Fruit fly (Drosophila melanogaster) whole organism, embryonic: ENCODE results near the gene Tengl1.
A peak's percentile ranks its signal among the peaks of the same experiment; 100 is the strongest.

Experiments used
- Adf1 ChIP-seq: fragments of 200-800 bp; sonication (Bioruptor generic); IDR thresholded peaks from 2 replicates; pipeline ENCODE4 v1.3.6; 2022; ENCODE audit warnings: missing biosample characterization, missing genetic modification characterization
- Bteb2 ChIP-seq: fragments of 200-800 bp; sonication (Bioruptor generic); optimal IDR thresholded peaks from 2 replicates; lab custom pipeline; 2016; ENCODE audit warnings: missing biosample characterization, missing genetic modification characterization
- CG10147 ChIP-seq: fragments of 200-800 bp; sonication (Bioruptor generic); optimal IDR thresholded peaks from 2 replicates; lab custom pipeline; 2019; ENCODE audit warnings: missing biosample characterization, mild to moderate bottlenecking, missing genetic modification characterization, moderate library complexity
- CG10209 ChIP-seq: fragments of 200-800 bp; sonication (Bioruptor generic); optimal IDR thresholded peaks from 3 replicates; lab custom pipeline; 2017; ENCODE audit warnings: missing biosample characterization, mild to moderate bottlenecking, missing genetic modification characterization, missing genetic modification reagents
- CG10366 ChIP-seq: fragments of 200-800 bp; sonication (Bioruptor generic); IDR thresholded peaks from 2 replicates; pipeline ENCODE4 v1.3.6; 2022; ENCODE audit warnings: missing biosample characterization, missing genetic modification characterization
- CG11456 ChIP-seq: fragments of 200-800 bp; sonication (Bioruptor generic); IDR thresholded peaks from 3 replicates; pipeline ENCODE4 v1.3.6; 2022; ENCODE audit warnings: missing biosample characterization, missing genetic modification characterization
- CG12155 ChIP-seq: fragments of 200-800 bp; sonication (Bioruptor generic); optimal IDR thresholded peaks from 3 replicates; lab custom pipeline; 2016; ENCODE audit warnings: missing biosample characterization, missing genetic modification characterization
- CG14965 ChIP-seq: fragments of 200-800 bp; sonication (Bioruptor generic); optimal IDR thresholded peaks from 2 replicates; lab custom pipeline; 2016; ENCODE audit warnings: missing biosample characterization, missing genetic modification characterization, borderline replicate concordance
- CG15269 ChIP-seq: fragments of 200-800 bp; sonication (Bioruptor generic); optimal IDR thresholded peaks from 2 replicates; lab custom pipeline; 2018; ENCODE audit warnings: missing biosample characterization, mild to moderate bottlenecking, missing genetic modification characterization, moderate library complexity
- CG15601 ChIP-seq: fragments of 200-800 bp; sonication (Bioruptor generic); optimal IDR thresholded peaks from 3 replicates; lab custom pipeline; 2019; ENCODE audit warnings: missing biosample characterization, mild to moderate bottlenecking, missing genetic modification characterization, moderate library complexity
- CG16779 ChIP-seq: fragments of 200-800 bp; sonication (Bioruptor generic); IDR thresholded peaks from 2 replicates; pipeline ENCODE4 v1.3.6; 2022; ENCODE audit warnings: missing biosample characterization, missing genetic modification characterization
- CG17361 ChIP-seq: fragments of 200-800 bp; sonication (Bioruptor generic); IDR thresholded peaks from 3 replicates; pipeline ENCODE4 v1.3.6; 2022; ENCODE audit warnings: missing biosample characterization, missing genetic modification characterization
- CG17568 ChIP-seq: fragments of 200-800 bp; sonication (Bioruptor generic); optimal IDR thresholded peaks from 2 replicates; lab custom pipeline; 2018; ENCODE audit warnings: missing biosample characterization, mild to moderate bottlenecking, missing genetic modification characterization, moderate library complexity
- CG17829 ChIP-seq: fragments of 200-800 bp; optimal IDR thresholded peaks from 2 replicates; lab custom pipeline; 2019; ENCODE audit warnings: missing biosample characterization, mild to moderate bottlenecking, missing genetic modification characterization, moderate library complexity
- CG18262 ChIP-seq: fragments of 200-800 bp; optimal IDR thresholded peaks from 3 replicates; lab custom pipeline; 2019; ENCODE audit warnings: missing biosample characterization, mild to moderate bottlenecking, missing genetic modification characterization, moderate library complexity
- CG2116 ChIP-seq: fragments of 200-800 bp; sonication (Bioruptor generic); optimal IDR thresholded peaks from 3 replicates; lab custom pipeline; 2018; ENCODE audit warnings: missing biosample characterization, mild to moderate bottlenecking, missing genetic modification characterization
- CG2678 ChIP-seq: fragments of 200-800 bp; sonication (Bioruptor generic); optimal IDR thresholded peaks from 3 replicates; lab custom pipeline; 2019; ENCODE audit warnings: missing biosample characterization, mild to moderate bottlenecking, missing genetic modification characterization, moderate library complexity
- CG30403 ChIP-seq: fragments of 200-800 bp; sonication (Bioruptor generic); optimal IDR thresholded peaks from 3 replicates; lab custom pipeline; 2016; ENCODE audit warnings: missing biosample characterization, missing genetic modification characterization
- CG30431 ChIP-seq: fragments of 200-800 bp; sonication (Bioruptor generic); optimal IDR thresholded peaks from 2 replicates; lab custom pipeline; 2017; ENCODE audit warnings: missing biosample characterization, missing genetic modification characterization
- CG34224 ChIP-seq: fragments of 200-800 bp; sonication (Bioruptor generic); IDR thresholded peaks from 3 replicates; pipeline ENCODE4 v1.3.6; 2022; ENCODE audit warnings: missing biosample characterization, missing genetic modification characterization; ENCODE audit not compliant: partially characterized antibody
- CG34376 ChIP-seq: fragments of 200-800 bp; sonication (Bioruptor generic); optimal IDR thresholded peaks from 2 replicates; lab custom pipeline; 2018; ENCODE audit warnings: missing biosample characterization, mild to moderate bottlenecking, missing genetic modification characterization
- CG43689 ChIP-seq: fragments of 200-800 bp; sonication (Bioruptor generic); IDR thresholded peaks from 2 replicates; pipeline ENCODE4 v1.3.6; 2022; ENCODE audit warnings: missing biosample characterization, missing genetic modification characterization
- CG4617 ChIP-seq: fragments of 200-800 bp; sonication (Bioruptor generic); optimal IDR thresholded peaks from 3 replicates; lab custom pipeline; 2016; ENCODE audit warnings: missing biosample characterization, missing genetic modification characterization, borderline replicate concordance
- CG5180 ChIP-seq: fragments of 200-800 bp; sonication (Bioruptor generic); optimal IDR thresholded peaks from 3 replicates; lab custom pipeline; 2017; ENCODE audit warnings: missing biosample characterization, missing genetic modification characterization, mild to moderate bottlenecking, moderate library complexity, missing genetic modification reagents
- CG6683 ChIP-seq: fragments of 200-800 bp; sonication (Bioruptor generic); optimal IDR thresholded peaks from 2 replicates; lab custom pipeline; 2017; ENCODE audit warnings: missing biosample characterization, mild to moderate bottlenecking, missing genetic modification characterization, missing genetic modification reagents
- CG6791 ChIP-seq: fragments of 200-800 bp; sonication (Bioruptor generic); IDR thresholded peaks from 3 replicates; pipeline ENCODE4 v1.3.6; 2022; ENCODE audit warnings: missing biosample characterization, missing genetic modification characterization; ENCODE audit not compliant: partially characterized antibody
- CTCF ChIP-seq: fragments of 200-800 bp; sonication (Bioruptor generic); optimal IDR thresholded peaks from 2 replicates; lab custom pipeline; 2017; ENCODE audit warnings: missing biosample characterization, mild to moderate bottlenecking, missing genetic modification characterization, moderate library complexity
- Chrac-16 ChIP-seq: fragments of 200-800 bp; sonication (Bioruptor generic); optimal IDR thresholded peaks from 3 replicates; lab custom pipeline; 2016; ENCODE audit warnings: missing biosample characterization, missing genetic modification characterization
- Dll ChIP-seq: fragments of 200-800 bp; sonication (Bioruptor generic); IDR thresholded peaks from 4 replicates; pipeline ENCODE4 v1.3.6; 2022; ENCODE audit warnings: missing biosample characterization, missing genetic modification characterization; ENCODE audit not compliant: partially characterized antibody
- Doc3 ChIP-seq: fragments of 200-800 bp; sonication (Bioruptor generic); IDR thresholded peaks from 3 replicates; pipeline ENCODE4 v1.3.6; 2022; ENCODE audit warnings: missing biosample characterization, missing genetic modification characterization; ENCODE audit not compliant: partially characterized antibody
- E2f2 ChIP-seq: fragments of 200-800 bp; sonication (Bioruptor generic); IDR thresholded peaks from 2 replicates; pipeline ENCODE4 v1.3.6; 2022; ENCODE audit warnings: missing biosample characterization, missing genetic modification characterization
- Fer3 ChIP-seq: fragments of 200-800 bp; sonication (Bioruptor generic); optimal IDR thresholded peaks from 2 replicates; lab custom pipeline; 2018; ENCODE audit warnings: missing biosample characterization, mild to moderate bottlenecking, missing genetic modification characterization, moderate library complexity
- HHEX ChIP-seq: fragments of 200-800 bp; sonication (Bioruptor generic); optimal IDR thresholded peaks from 3 replicates; lab custom pipeline; 2017; ENCODE audit warnings: missing biosample characterization, mild to moderate bottlenecking, missing genetic modification characterization, missing genetic modification reagents
- Lpt ChIP-seq: fragments of >200 bp; optimal IDR thresholded peaks from 2 replicates; lab custom pipeline; 2018; ENCODE audit warnings: missing biosample characterization, missing genetic modification characterization
- MBD-R2 ChIP-seq: fragments of 200-800 bp; sonication (Bioruptor generic); IDR thresholded peaks from 2 replicates; pipeline ENCODE4 v1.3.6; 2022; ENCODE audit warnings: missing biosample characterization, missing genetic modification characterization
- Med ChIP-seq: fragments of 200-800 bp; sonication (Bioruptor generic); peaks from one replicate; lab custom pipeline; 2016; ENCODE audit warnings: missing biosample characterization, missing genetic modification characterization, mild to moderate bottlenecking, inconsistent platforms, moderate library complexity
- NC2α ChIP-seq: fragments of 200-800 bp; sonication (Bioruptor generic); optimal IDR thresholded peaks from 2 replicates; lab custom pipeline; 2016; ENCODE audit warnings: missing biosample characterization, missing genetic modification characterization
- bbx ChIP-seq: fragments of 200-800 bp; sonication (Bioruptor generic); IDR thresholded peaks from 2 replicates; pipeline ENCODE4 v1.3.6; 2022; ENCODE audit warnings: missing biosample characterization, missing genetic modification characterization; ENCODE audit not compliant: partially characterized antibody
- bowl ChIP-seq: fragments of 200-800 bp; sonication (Bioruptor generic); IDR thresholded peaks from 2 replicates; pipeline ENCODE4 v1.3.6; 2022; ENCODE audit warnings: missing biosample characterization, missing genetic modification characterization
- da ChIP-seq: fragments of 200-800 bp; sonication (Bioruptor generic); optimal IDR thresholded peaks from 2 replicates; lab custom pipeline; 2016; ENCODE audit warnings: missing biosample characterization, missing genetic modification characterization
- dmrt11E ChIP-seq: fragments of 200-800 bp; sonication (Bioruptor generic); optimal IDR thresholded peaks from 3 replicates; lab custom pipeline; 2018; ENCODE audit warnings: missing biosample characterization, mild to moderate bottlenecking, missing genetic modification characterization, moderate library complexity
- esg ChIP-seq: fragments of 200-800 bp; sonication (Bioruptor generic); conservative IDR thresholded peaks from 2 replicates; pipeline ENCODE4 v1.3.6; 2022; ENCODE audit warnings: missing biosample characterization, missing genetic modification characterization
- gsb-n ChIP-seq: fragments of 200-800 bp; sonication (Bioruptor generic); optimal IDR thresholded peaks from 3 replicates; lab custom pipeline; 2018; ENCODE audit warnings: missing biosample characterization, mild to moderate bottlenecking, missing genetic modification characterization
- lov ChIP-seq, 2 experiments: fragments of 200-800 bp in 1 of 2; fragments of >200 bp in 1 of 2; sonication (Bioruptor generic) in 1 of 2; IDR thresholded peaks in 1 of 2; optimal IDR thresholded peaks in 1 of 2; 2 replicates in 1 of 2; 3 replicates in 1 of 2; pipeline versions ENCODE4 v1.3.6 to Lab custom; 2017 to 2022; ENCODE audit warnings: missing biosample characterization in 1 of 2, missing genetic modification characterization in 1 of 2
- oc ChIP-seq: fragments of 200-800 bp; sonication (Bioruptor generic); optimal IDR thresholded peaks from 2 replicates; lab custom pipeline; 2018; ENCODE audit warnings: missing biosample characterization, mild to moderate bottlenecking, missing genetic modification characterization, moderate library complexity
- onecut ChIP-seq: fragments of 200-800 bp; sonication (Bioruptor generic); IDR thresholded peaks from 2 replicates; pipeline ENCODE4 v1.3.6; 2022; ENCODE audit warnings: missing biosample characterization, missing genetic modification characterization
- pzg ChIP-seq: fragments of 200-800 bp; sonication (Bioruptor generic); optimal IDR thresholded peaks from 3 replicates; lab custom pipeline; 2018; ENCODE audit warnings: missing biosample characterization, mild to moderate bottlenecking, missing genetic modification characterization, moderate library complexity
- sima ChIP-seq: fragments of 200-800 bp; sonication (Bioruptor generic); optimal IDR thresholded peaks from 2 replicates; lab custom pipeline; 2016; ENCODE audit warnings: missing biosample characterization, missing genetic modification characterization
- ssp ChIP-seq: fragments of 200-800 bp; sonication (Bioruptor generic); IDR thresholded peaks from 2 replicates; pipeline ENCODE4 v1.3.6; 2022; ENCODE audit warnings: missing biosample characterization, missing genetic modification characterization
- tio ChIP-seq: fragments of 200-800 bp; sonication (Bioruptor generic); optimal IDR thresholded peaks from 2 replicates; lab custom pipeline; 2017; ENCODE audit warnings: missing biosample characterization, missing genetic modification characterization, inconsistent platforms
- zfh1 ChIP-seq: fragments of 200-800 bp; sonication (Bioruptor generic); IDR thresholded peaks from 3 replicates; pipeline ENCODE4 v1.3.6; 2022; ENCODE audit warnings: missing biosample characterization, missing genetic modification characterization

Tengl1 gene

dm6 chr2L:2216065-2216464 is 24.3 kb downstream of the Tengl1 start, which contains the start of gene daed:
daed (minus strand) TSS chr2L:2216311.
- TF ChIP-seq oc (tag; lab: Kevin White, UChicago): no peak
- TF ChIP-seq dmrt11E (tag; lab: Kevin White, UChicago): no peak
- TF ChIP-seq Doc3 (GFP tag; lab: Robert Waterston, UW): no peak
- TF ChIP-seq CG15601 (tag; lab: Kevin White, UChicago): no peak
- TF ChIP-seq CG6683: no peak
- no peak for TF ChIP-seq CG5180 (GFP tag; lab: Kevin White, UChicago)
- TF ChIP-seq Med (GFP tag; lab: Kevin White, UChicago): peak; percentile 79
- TF ChIP-seq gsb-n (tag; lab: Kevin White, UChicago): peak; percentile 69
- no peak for TF ChIP-seq tio
- TF ChIP-seq MBD-R2 (GFP tag; lab: Robert Waterston, UW): peak; percentile 74
- TF ChIP-seq CG30403 (GFP tag; lab: Kevin White, UChicago): no peak
- TF ChIP-seq E2f2 (GFP tag; lab: Robert Waterston, UW): peak; percentile 25; the same call in 1 of the 2 replicates
- TF ChIP-seq Lpt (GFP tag; lab: Kevin White, UChicago): no peak
- TF ChIP-seq CG30431 (GFP tag; lab: Kevin White, UChicago): no peak
- no peak for TF ChIP-seq onecut (GFP tag; lab: Robert Waterston, UW)
- no peak for TF ChIP-seq Fer3 (tag; lab: Kevin White, UChicago)
- TF ChIP-seq ssp (GFP tag; lab: Robert Waterston, UW): no peak
- no peak for TF ChIP-seq CG10147 (GFP tag; lab: Kevin White, UChicago)
- no peak for TF ChIP-seq da (GFP tag; lab: Kevin White, UChicago)
- TF ChIP-seq CG34224 (GFP tag; lab: Robert Waterston, UW): 0 out of 3 replicates have a peak, but pooled peaks have one; percentile 28
- TF ChIP-seq CG43689: no peak
- TF ChIP-seq CG18262 (tag; lab: Kevin White, UChicago): no peak
- TF ChIP-seq esg (GFP tag; lab: Robert Waterston, UW): no peak
- TF ChIP-seq NC2α (GFP tag; lab: Kevin White, UChicago): no peak
- TF ChIP-seq CG10366 (GFP tag; lab: Robert Waterston, UW): no peak
- TF ChIP-seq lov (optimal IDR thresholded peaks at IDR 0.05; lab: Kevin White, UChicago): no peak
- TF ChIP-seq lov (GFP tag; IDR thresholded peaks at IDR 0.05; lab: Robert Waterston, UW): no peak
- peak; percentile 30 for TF ChIP-seq pzg
- TF ChIP-seq Adf1 (GFP tag; lab: Robert Waterston, UW): peak; percentile 22; the same call in 1 of the 2 replicates
- 0 out of 4 replicates have a peak, but pooled peaks have one; percentile 33 for TF ChIP-seq Dll (GFP tag; lab: Robert Waterston, UW)
- TF ChIP-seq CTCF (GFP tag; lab: Kevin White, UChicago): no peak
- no peak for TF ChIP-seq CG2116 (GFP tag; lab: Kevin White, UChicago)
- peak; percentile 29 for TF ChIP-seq CG4617 (GFP tag; lab: Kevin White, UChicago)
- TF ChIP-seq bowl (GFP tag; lab: Robert Waterston, UW): no peak
- no peak for TF ChIP-seq CG17361 (GFP tag; lab: Robert Waterston, UW)
- no peak for TF ChIP-seq bbx (GFP tag; lab: Robert Waterston, UW)
- TF ChIP-seq CG11456 (GFP tag; lab: Robert Waterston, UW): no peak
- TF ChIP-seq CG10209: no peak
- no peak for TF ChIP-seq Bteb2
- no peak for TF ChIP-seq CG2678 (tag; lab: Kevin White, UChicago)
- no peak for TF ChIP-seq CG14965 (GFP tag; lab: Kevin White, UChicago)
- no peak for TF ChIP-seq Chrac-16 (GFP tag; lab: Kevin White, UChicago)
- no peak for TF ChIP-seq zfh1 (GFP tag; lab: Robert Waterston, UW)
- TF ChIP-seq CG15269 (tag; lab: Kevin White, UChicago): no peak
- TF ChIP-seq HHEX (GFP tag; lab: Kevin White, UChicago): no peak
- no peak for TF ChIP-seq sima (GFP tag; lab: Kevin White, UChicago)
- no peak for TF ChIP-seq CG12155
- TF ChIP-seq CG6791 (GFP tag; lab: Robert Waterston, UW): peak; percentile 27; the same call in 1 of the 3 replicates
- no peak for TF ChIP-seq CG17829 (tag; lab: Kevin White, UChicago)
- TF ChIP-seq CG34376 (GFP tag; lab: Kevin White, UChicago): peak; percentile 2
- TF ChIP-seq CG17568 (GFP tag; lab: Kevin White, UChicago): peak; percentile 84
- TF ChIP-seq CG16779 (GFP tag; lab: Robert Waterston, UW): no peak
